Worm (Caenorhabditis elegans): ENCODE results near the gene gtf-2H3.

gtf-2H3 gene

DNA sequence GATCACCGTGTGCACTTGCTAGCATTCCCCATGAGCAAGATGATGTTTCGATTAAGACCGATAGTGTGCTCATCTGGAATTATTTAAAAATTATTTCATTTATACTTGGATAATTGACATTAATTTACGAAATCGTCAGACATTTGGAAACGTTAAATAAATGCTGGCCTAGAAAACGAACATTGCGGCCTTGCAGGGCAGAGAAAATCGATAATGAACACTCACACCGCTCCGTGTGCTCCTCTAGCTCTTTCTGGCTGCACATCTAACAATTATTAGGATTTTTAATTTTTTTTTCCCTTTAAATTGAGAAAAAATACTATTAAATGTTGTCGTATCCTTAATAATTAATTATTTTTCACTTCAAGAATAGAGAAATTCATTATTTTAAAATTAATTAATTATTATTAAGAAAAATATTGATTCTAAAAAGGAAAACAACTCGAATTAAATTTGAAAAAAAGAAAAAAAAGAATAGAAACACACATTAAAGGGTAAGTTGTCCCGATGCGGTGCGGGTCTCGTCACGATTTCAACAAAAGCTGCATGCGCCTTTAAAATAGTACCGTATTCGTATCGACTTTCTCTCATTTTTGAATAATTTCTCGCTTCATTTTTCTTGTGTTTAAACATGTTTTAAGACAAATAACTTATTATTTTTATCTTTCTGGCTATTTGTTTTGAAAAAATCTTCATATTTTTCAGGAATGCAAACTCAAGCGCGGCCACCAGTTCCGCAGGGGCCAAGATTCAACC, at the start of gene gtf-2H3, which contains the start of gene ham-3:
TSS of gene gtf-2H3 (minus strand) at position 73 of the 756 bp plus-strand sequence.
TSS of gene ham-3 (plus strand) at position 706 of the 756 bp plus-strand sequence.
- peak; percentile 47 for TF ChIP-seq ces-1 (GFP tag; optimal IDR thresholded peaks at IDR 0.05)
- no peak for TF ChIP-seq drap-1 (GFP tag; optimal IDR thresholded peaks at IDR 0.05)

DNA sequence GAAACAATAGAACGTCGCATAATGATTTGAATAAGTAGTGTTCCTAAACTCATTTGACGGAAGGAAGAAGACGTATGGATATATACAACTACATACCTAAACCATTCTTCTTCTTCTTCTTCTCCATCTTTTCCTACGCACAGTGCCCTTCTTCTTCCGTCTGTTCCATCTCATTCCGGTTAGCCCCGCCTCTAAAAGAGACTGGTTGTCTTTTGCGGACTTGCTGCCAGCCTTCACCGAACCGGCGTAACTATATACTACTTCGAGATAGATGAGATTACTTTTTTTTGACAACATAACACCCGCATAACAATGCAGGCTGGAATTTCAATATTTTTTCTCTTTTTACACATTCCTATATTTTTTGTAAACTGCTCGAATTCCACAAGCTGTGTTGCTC, 40.4 kb upstream of the gtf-2H3 start, which contains the start of the genes K08E5.5 and mua-3:
TSS of gene K08E5.5 (minus strand) at position 101 of the 400 bp plus-strand sequence.
TSS of gene mua-3 (plus strand) at position 313 of the 400 bp plus-strand sequence.
- TF ChIP-seq flh-1 (GFP tag; optimal IDR thresholded peaks at IDR 0.05) (no peak), elt-3 (tag; optimal IDR thresholded peaks at IDR 0.05) (no peak), hlh-1 (tag; optimal IDR thresholded peaks at IDR 0.05) (no peak), ceh-43 (GFP tag; optimal IDR thresholded peaks at IDR 0.05) (no peak), lin-13 (tag; optimal IDR thresholded peaks at IDR 0.05) (no peak)

DNA sequence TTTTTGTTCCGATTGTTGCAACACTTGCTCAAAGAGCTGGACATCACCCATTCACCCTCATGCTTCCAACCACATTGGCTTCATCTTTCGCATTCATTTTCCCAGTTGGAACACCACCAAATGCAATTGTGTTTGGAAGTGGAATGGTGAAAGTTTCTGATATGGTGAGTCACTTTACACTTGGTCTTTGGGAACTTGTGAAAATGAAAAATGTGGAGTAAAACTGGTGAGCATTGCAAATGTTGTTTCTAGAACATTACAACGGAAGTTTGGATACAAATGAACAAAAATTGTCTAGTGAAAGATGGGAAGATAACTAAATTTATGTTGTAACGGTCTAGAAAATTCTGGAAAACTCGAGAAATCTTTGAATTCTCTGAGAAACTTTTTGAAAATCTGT, 36.3 kb upstream of the gtf-2H3 start:
- TF ChIP-seq pha-4 (tag; optimal IDR thresholded peaks at IDR 0.05) (no peak), zip-8 (tag; optimal IDR thresholded peaks at IDR 0.05) (no peak), nhr-2 (tag; optimal IDR thresholded peaks at IDR 0.05) (no peak), sptf-1 (tag; optimal IDR thresholded peaks at IDR 0.05) (no peak), cnd-1 (tag; optimal IDR thresholded peaks at IDR 0.05) (no peak), bed-3 (GFP tag; optimal IDR thresholded peaks at IDR 0.05) (no peak), elt-1 (tag; optimal IDR thresholded peaks at IDR 0.05; ENCODE audit: borderline replicate concordance, insufficient read depth) (no peak), mab-5 (tag; optimal IDR thresholded peaks at IDR 0.05) (no peak), lsy-2 (tag; optimal IDR thresholded peaks at IDR 0.05) (no peak), drap-1 (GFP tag; optimal IDR thresholded peaks at IDR 0.05) (no peak), ceh-83 (GFP tag; optimal IDR thresholded peaks at IDR 0.05) (no peak), nhr-12 (tag; optimal IDR thresholded peaks at IDR 0.05) (no peak), flh-1 (GFP tag; optimal IDR thresholded peaks at IDR 0.05) (no peak)

DNA sequence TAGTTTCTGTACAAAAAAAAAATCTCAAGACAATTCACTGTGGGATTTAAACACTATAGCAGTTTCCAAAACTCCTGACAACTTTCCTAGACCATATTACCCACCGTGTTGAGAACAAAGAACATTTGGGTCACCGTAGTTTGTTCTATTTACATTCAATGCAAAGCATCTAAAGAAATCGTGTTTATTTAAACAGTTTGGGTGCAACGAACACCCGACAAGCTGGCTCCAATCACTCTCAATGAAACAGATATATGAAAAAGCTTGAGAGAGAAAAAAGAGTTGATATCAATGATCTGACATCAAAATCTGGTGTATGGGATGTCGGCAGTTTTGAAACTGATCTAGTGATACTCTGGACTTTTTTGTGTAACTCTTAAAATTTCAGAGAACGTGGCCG, 35.0 kb upstream of the gtf-2H3 start:
- TF ChIP-seq sptf-1 (tag; optimal IDR thresholded peaks at IDR 0.05) (no peak), hlh-1 (tag; optimal IDR thresholded peaks at IDR 0.05) (no peak), flh-1 (GFP tag; optimal IDR thresholded peaks at IDR 0.05) (no peak), nhr-28 (tag; optimal IDR thresholded peaks at IDR 0.05) (no peak)

- TF ChIP-seq nhr-12 (tag; optimal IDR thresholded peaks at IDR 0.05), result no peak
- peak; percentile 84 for TF ChIP-seq ces-1 (GFP tag; optimal IDR thresholded peaks at IDR 0.05)
- no peak for TF ChIP-seq snpc-4 (tag; optimal IDR thresholded peaks at IDR 0.05)
Observed at ce11 chrIII:10153003-10153402, 33.1 kb upstream of the gtf-2H3 start.

DNA sequence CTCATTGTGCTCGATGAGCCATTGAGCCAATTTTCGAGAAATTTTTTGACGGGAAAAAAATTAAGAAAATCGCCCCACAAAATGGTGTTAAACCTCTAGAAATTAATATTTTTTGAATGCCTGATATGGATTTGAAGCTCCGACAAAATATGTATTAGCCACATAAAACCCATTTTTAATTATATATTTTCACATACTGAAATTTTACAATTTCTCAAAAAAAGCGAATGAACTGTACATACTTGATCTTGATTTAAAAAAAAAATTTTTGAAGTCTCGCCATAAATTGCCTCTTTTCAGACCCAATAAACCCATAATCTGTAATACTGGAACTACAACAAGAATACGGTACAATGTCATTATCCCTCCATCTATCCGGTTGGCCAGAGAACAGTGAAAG, 32.5 kb upstream of the gtf-2H3 start, which contains the start of gene nac-3:
TSS of gene nac-3 (plus strand) at position 301 of the 400 bp plus-strand sequence.
- TF ChIP-seq unc-120 (tag; optimal IDR thresholded peaks at IDR 0.05; ENCODE audit: poor library complexity, severe bottlenecking) (no peak), ceh-39 (tag; optimal IDR thresholded peaks at IDR 0.05) (no peak), unc-39 (tag; optimal IDR thresholded peaks at IDR 0.05) (no peak), ceh-83 (GFP tag; optimal IDR thresholded peaks at IDR 0.05) (no peak)

DNA sequence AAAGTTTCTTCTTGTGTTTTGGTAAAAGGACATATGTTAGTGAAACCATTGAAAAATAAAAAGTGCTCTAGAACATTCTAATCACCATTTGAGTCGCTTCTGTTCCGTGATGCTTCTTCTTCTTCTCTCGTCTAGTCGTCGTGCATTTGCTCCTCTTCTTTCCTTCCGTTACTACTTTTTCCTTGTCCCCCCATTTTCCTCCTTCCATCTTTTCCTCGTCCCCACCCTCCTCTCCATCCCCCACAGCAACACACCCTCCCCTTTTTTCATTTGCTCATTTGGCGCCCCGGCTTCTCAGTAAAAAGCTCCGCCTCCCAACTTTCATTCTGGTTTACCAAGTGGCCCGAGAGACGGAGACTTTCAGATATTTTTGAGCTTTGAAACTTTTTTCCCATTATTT, 31.8 kb upstream of the gtf-2H3 start:
- TF ChIP-seq ces-1 (GFP tag; optimal IDR thresholded peaks at IDR 0.05) (peak; percentile 44), unc-120 (tag; optimal IDR thresholded peaks at IDR 0.05; ENCODE audit: poor library complexity, severe bottlenecking) (peak; percentile 16), nhr-12 (tag; optimal IDR thresholded peaks at IDR 0.05) (no peak)

- no peak for TF ChIP-seq nhr-12 (tag; optimal IDR thresholded peaks at IDR 0.05)
- TF ChIP-seq mab-5 (tag; optimal IDR thresholded peaks at IDR 0.05), result no peak
- no peak for TF ChIP-seq unc-62 (GFP tag; optimal IDR thresholded peaks at IDR 0.05)
- no peak for TF ChIP-seq pha-4 (tag; optimal IDR thresholded peaks at IDR 0.05)
- no peak for TF ChIP-seq ceh-43 (GFP tag; optimal IDR thresholded peaks at IDR 0.05)
- TF ChIP-seq nhr-2 (tag; optimal IDR thresholded peaks at IDR 0.05), result no peak
- no peak for TF ChIP-seq cnd-1 (tag; optimal IDR thresholded peaks at IDR 0.05)
- no peak for TF ChIP-seq lin-32 (GFP tag; optimal IDR thresholded peaks at IDR 0.05)
- TF ChIP-seq ces-1 (GFP tag; optimal IDR thresholded peaks at IDR 0.05), result no peak
- no peak for TF ChIP-seq lsy-2 (tag; optimal IDR thresholded peaks at IDR 0.05)
- TF ChIP-seq hlh-1 (tag; optimal IDR thresholded peaks at IDR 0.05), result no peak
- TF ChIP-seq zip-8 (tag; optimal IDR thresholded peaks at IDR 0.05), result no peak
- TF ChIP-seq nhr-28 (tag; optimal IDR thresholded peaks at IDR 0.05), result no peak
Observed at ce11 chrIII:10150710-10151109, 30.8 kb upstream of the gtf-2H3 start.
